Worm (Caenorhabditis elegans): Measurements from ENCODE around the gene T16H12.13.

DNA sequence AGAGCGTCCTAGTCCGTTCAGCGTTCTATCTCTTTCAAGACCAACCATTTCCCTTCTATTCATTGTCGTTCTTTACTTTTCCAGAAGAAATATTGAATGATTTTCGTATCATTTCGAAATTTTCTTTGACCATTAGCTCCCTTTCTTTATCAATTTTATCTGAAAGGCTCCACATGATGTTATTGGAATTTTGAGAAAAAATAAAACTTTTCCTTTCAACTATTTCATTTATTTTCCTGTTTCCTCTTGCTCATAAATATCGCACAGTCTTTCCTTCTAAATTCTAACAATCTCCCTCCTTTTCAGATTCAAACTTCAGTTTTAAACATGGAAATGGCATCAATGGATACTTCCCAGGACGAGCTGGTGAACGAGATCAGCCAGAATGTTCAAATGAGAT, 27.7 kb upstream of the T16H12.13 start, which contains the start of gene T16G12.4:
- TF ChIP-seq gei-17 (GFP tag; optimal IDR thresholded peaks at IDR 0.05) = no peak
- no peak for TF ChIP-seq attf-6 (GFP tag; IDR thresholded peaks at IDR 0.05)
- TF ChIP-seq somi-1 (GFP tag; optimal IDR thresholded peaks at IDR 0.05) = no peak
- TF ChIP-seq efl-1 (GFP tag; optimal IDR thresholded peaks at IDR 0.05) = no peak
- TF ChIP-seq zfh-2 (GFP tag; conservative IDR thresholded peaks at IDR 0.05) = no peak
- no peak for TF ChIP-seq F22D6.2 (tag; optimal IDR thresholded peaks at IDR 0.05)
- TF ChIP-seq pha-4 (tag; optimal IDR thresholded peaks at IDR 0.05) = no peak
- no peak for TF ChIP-seq hmg-20 (GFP tag; IDR thresholded peaks at IDR 0.05)

Data from whole organism, young adult.